Fruit fly (Drosophila melanogaster) whole organism, embryonic: ENCODE measurements around the gene glu.
A peak's percentile ranks its signal among the peaks of the same experiment; 100 is the strongest.

Experiments
- Blimp-1 ChIP-seq: fragments of 200-800 bp; sonication (Bioruptor generic); optimal IDR thresholded peaks from 3 replicates; lab custom pipeline; 2018; ENCODE audit warnings: missing biosample characterization, missing genetic modification characterization, mild to moderate bottlenecking, moderate library complexity, missing genetic modification reagents
- BtbVII ChIP-seq: fragments of 200-800 bp; sonication (Bioruptor generic); optimal IDR thresholded peaks from 3 replicates; lab custom pipeline; 2017; ENCODE audit warnings: missing biosample characterization, mild to moderate bottlenecking, missing genetic modification characterization
- C15 ChIP-seq: fragments of 200-800 bp; sonication (Bioruptor generic); IDR thresholded peaks from 3 replicates; pipeline ENCODE4 v1.3.6; 2022; ENCODE audit warnings: missing biosample characterization, missing genetic modification characterization
- CG10979 ChIP-seq: fragments of 200-800 bp; sonication (Bioruptor generic); optimal IDR thresholded peaks from 2 replicates; lab custom pipeline; 2018; ENCODE audit warnings: missing biosample characterization, mild to moderate bottlenecking, missing genetic modification characterization, moderate library complexity
- CG11456 ChIP-seq: fragments of 200-800 bp; sonication (Bioruptor generic); IDR thresholded peaks from 3 replicates; pipeline ENCODE4 v1.3.6; 2022; ENCODE audit warnings: missing biosample characterization, missing genetic modification characterization
- CG11695 ChIP-seq: fragments of 200-800 bp; sonication (Bioruptor generic); IDR thresholded peaks from 3 replicates; pipeline ENCODE4 v1.3.6; 2022; ENCODE audit warnings: missing biosample characterization, missing genetic modification characterization
- CG12659 ChIP-seq: fragments of 200-800 bp; sonication (Bioruptor generic); optimal IDR thresholded peaks from 3 replicates; lab custom pipeline; 2017; ENCODE audit warnings: mild to moderate bottlenecking, missing biosample characterization, missing genetic modification reagents, missing genetic modification characterization
- CG13296 ChIP-seq: fragments of 200-800 bp; sonication (Bioruptor generic); optimal IDR thresholded peaks from 3 replicates; lab custom pipeline; 2018; ENCODE audit warnings: missing biosample characterization, mild to moderate bottlenecking, missing genetic modification characterization
- CG13775 ChIP-seq: fragments of 200-800 bp; sonication (Bioruptor generic); optimal IDR thresholded peaks from 3 replicates; lab custom pipeline; 2017; ENCODE audit warnings: missing biosample characterization, mild to moderate bottlenecking, missing genetic modification characterization
- CG14441 ChIP-seq: fragments of 200-800 bp; sonication (Bioruptor generic); IDR thresholded peaks from 2 replicates; pipeline ENCODE4 v1.3.6; 2022; ENCODE audit warnings: missing biosample characterization, missing genetic modification characterization
- CG17328 ChIP-seq: fragments of 200-800 bp; sonication (Bioruptor generic); IDR thresholded peaks from 2 replicates; pipeline ENCODE4 v1.3.6; 2022; ENCODE audit warnings: missing biosample characterization, missing genetic modification characterization
- CG18619 ChIP-seq: fragments of 200-800 bp; sonication (Bioruptor generic); optimal IDR thresholded peaks from 3 replicates; lab custom pipeline; 2017; ENCODE audit warnings: missing biosample characterization, mild to moderate bottlenecking, missing genetic modification characterization
- CG18764 ChIP-seq: fragments of 200-800 bp; sonication (Bioruptor generic); optimal IDR thresholded peaks from 3 replicates; lab custom pipeline; 2016; ENCODE audit warnings: missing biosample characterization, missing genetic modification characterization
- CG2199 ChIP-seq: fragments of 200-800 bp; sonication (Bioruptor generic); IDR thresholded peaks from 3 replicates; pipeline ENCODE4 v1.3.6; 2022; ENCODE audit warnings: missing biosample characterization, missing genetic modification characterization
- CG30403 ChIP-seq: fragments of 200-800 bp; sonication (Bioruptor generic); optimal IDR thresholded peaks from 3 replicates; lab custom pipeline; 2016; ENCODE audit warnings: missing biosample characterization, missing genetic modification characterization
- CG33213 ChIP-seq: fragments of 200-800 bp; sonication (Bioruptor generic); optimal IDR thresholded peaks from 3 replicates; lab custom pipeline; 2016; ENCODE audit warnings: missing biosample characterization, missing genetic modification characterization
- CG3847 ChIP-seq: fragments of 200-800 bp; sonication (Bioruptor generic); IDR thresholded peaks from 2 replicates; pipeline ENCODE4 v1.3.6; 2022; ENCODE audit warnings: missing biosample characterization, missing genetic modification characterization
- CG4424 ChIP-seq: fragments of 200-800 bp; sonication (Bioruptor generic); optimal IDR thresholded peaks from 3 replicates; lab custom pipeline; 2016; ENCODE audit warnings: missing biosample characterization, missing genetic modification characterization
- CG4820 ChIP-seq: fragments of 200-800 bp; sonication (Bioruptor generic); optimal IDR thresholded peaks from 3 replicates; lab custom pipeline; 2016; ENCODE audit warnings: missing biosample characterization, missing genetic modification characterization
- CG5245 ChIP-seq: fragments of 200-800 bp; sonication (Bioruptor generic); optimal IDR thresholded peaks from 3 replicates; lab custom pipeline; 2016; ENCODE audit warnings: missing biosample characterization, missing genetic modification characterization
- CG6765 ChIP-seq: fragments of 200-800 bp; sonication (Bioruptor generic); optimal IDR thresholded peaks from 3 replicates; lab custom pipeline; 2017; ENCODE audit warnings: missing biosample characterization, mild to moderate bottlenecking, missing genetic modification characterization
- CG6791 ChIP-seq: fragments of 200-800 bp; sonication (Bioruptor generic); IDR thresholded peaks from 3 replicates; pipeline ENCODE4 v1.3.6; 2022; ENCODE audit warnings: missing biosample characterization, missing genetic modification characterization; ENCODE audit not compliant: partially characterized antibody
- CG8089 ChIP-seq: fragments of 200-800 bp; sonication (Bioruptor generic); optimal IDR thresholded peaks from 3 replicates; lab custom pipeline; 2016; ENCODE audit warnings: missing biosample characterization, missing genetic modification characterization
- CG8281 ChIP-seq: fragments of 200-800 bp; sonication (Bioruptor generic); optimal IDR thresholded peaks from 2 replicates; lab custom pipeline; 2018; ENCODE audit warnings: missing biosample characterization, mild to moderate bottlenecking, missing genetic modification characterization, moderate library complexity
- CG9215 ChIP-seq: fragments of 200-800 bp; sonication (Bioruptor generic); IDR thresholded peaks from 2 replicates; pipeline ENCODE4 v1.3.6; 2022; ENCODE audit warnings: missing biosample characterization, missing genetic modification characterization
- CG9797 ChIP-seq: fragments of 200-800 bp; sonication (Bioruptor generic); optimal IDR thresholded peaks from 3 replicates; lab custom pipeline; 2018; ENCODE audit warnings: missing biosample characterization, mild to moderate bottlenecking, missing genetic modification characterization
- Doc3 ChIP-seq: fragments of 200-800 bp; sonication (Bioruptor generic); IDR thresholded peaks from 3 replicates; pipeline ENCODE4 v1.3.6; 2022; ENCODE audit warnings: missing biosample characterization, missing genetic modification characterization; ENCODE audit not compliant: partially characterized antibody
- Fer1 ChIP-seq: fragments of 200-800 bp; sonication (Bioruptor generic); optimal IDR thresholded peaks from 2 replicates; lab custom pipeline; 2017; ENCODE audit warnings: missing biosample characterization, mild to moderate bottlenecking, missing genetic modification characterization
- Hey ChIP-seq: fragments of 200-800 bp; sonication (Bioruptor generic); optimal IDR thresholded peaks from 3 replicates; lab custom pipeline; 2018; ENCODE audit warnings: missing biosample characterization, mild to moderate bottlenecking, missing genetic modification characterization
- MBD-R2 ChIP-seq: fragments of 200-800 bp; sonication (Bioruptor generic); IDR thresholded peaks from 2 replicates; pipeline ENCODE4 v1.3.6; 2022; ENCODE audit warnings: missing biosample characterization, missing genetic modification characterization
- Oli ChIP-seq: fragments of 200-800 bp; sonication (Bioruptor generic); optimal IDR thresholded peaks from 2 replicates; lab custom pipeline; 2018; ENCODE audit warnings: missing biosample characterization, mild to moderate bottlenecking, missing genetic modification characterization, moderate library complexity
- Rx ChIP-seq: fragments of 200-800 bp; sonication (Bioruptor generic); IDR thresholded peaks from 2 replicates; pipeline ENCODE4 v1.3.6; 2022; ENCODE audit warnings: missing biosample characterization, missing genetic modification characterization
- Sry-β ChIP-seq: fragments of 200-800 bp; sonication (Bioruptor generic); optimal IDR thresholded peaks from 2 replicates; lab custom pipeline; 2018; ENCODE audit warnings: missing biosample characterization, mild to moderate bottlenecking, missing genetic modification characterization, moderate library complexity
- TFAM ChIP-seq: fragments of 200-800 bp; sonication (Bioruptor generic); optimal IDR thresholded peaks from 2 replicates; lab custom pipeline; 2017; ENCODE audit warnings: missing biosample characterization, missing genetic modification characterization, inconsistent platforms
- ash1 ChIP-seq: fragments of 200-800 bp; sonication (Bioruptor generic); optimal IDR thresholded peaks from 2 replicates; lab custom pipeline; 2018; ENCODE audit warnings: missing biosample characterization, mild to moderate bottlenecking, missing genetic modification characterization
- bsh ChIP-seq, 2 experiments: fragments of 200-800 bp; sonication (Bioruptor generic); optimal IDR thresholded peaks; 2 replicates each; lab custom pipeline; 2017 to 2018; ENCODE audit warnings: mild to moderate bottlenecking in 2 of 2, missing biosample characterization in 2 of 2, missing genetic modification characterization in 2 of 2, moderate library complexity in 1 of 2
- dati ChIP-seq: fragments of 200-800 bp; sonication (Bioruptor generic); IDR thresholded peaks from 2 replicates; pipeline ENCODE4 v1.3.6; 2022; ENCODE audit warnings: missing biosample characterization, missing genetic modification characterization
- gce ChIP-seq: fragments of 200-800 bp; sonication (Bioruptor generic); IDR thresholded peaks from 3 replicates; pipeline ENCODE4 v1.3.6; 2022; ENCODE audit warnings: missing biosample characterization, missing genetic modification characterization
- gfzf ChIP-seq: fragments of 200-800 bp; sonication (Bioruptor generic); optimal IDR thresholded peaks from 2 replicates; lab custom pipeline; 2016; ENCODE audit warnings: missing biosample characterization, mild to moderate bottlenecking, missing genetic modification characterization, moderate library complexity
- gsb-n ChIP-seq: fragments of 200-800 bp; sonication (Bioruptor generic); optimal IDR thresholded peaks from 3 replicates; lab custom pipeline; 2018; ENCODE audit warnings: missing biosample characterization, mild to moderate bottlenecking, missing genetic modification characterization
- jing ChIP-seq: fragments of 200-800 bp; sonication (Bioruptor generic); optimal IDR thresholded peaks from 2 replicates; lab custom pipeline; 2018; ENCODE audit warnings: missing biosample characterization, mild to moderate bottlenecking, missing genetic modification characterization
- psq ChIP-seq: fragments of 200-800 bp; sonication (Bioruptor generic); optimal IDR thresholded peaks from 2 replicates; lab custom pipeline; 2017; ENCODE audit warnings: missing biosample characterization, missing genetic modification characterization
- pzg ChIP-seq: fragments of 200-800 bp; sonication (Bioruptor generic); optimal IDR thresholded peaks from 3 replicates; lab custom pipeline; 2018; ENCODE audit warnings: missing biosample characterization, mild to moderate bottlenecking, missing genetic modification characterization, moderate library complexity
- shn ChIP-seq: fragments of 200-800 bp; sonication (Bioruptor generic); optimal IDR thresholded peaks from 3 replicates; lab custom pipeline; 2016; ENCODE audit warnings: missing biosample characterization, missing genetic modification characterization
- slbo ChIP-seq: fragments of 200-800 bp; sonication (Bioruptor generic); IDR thresholded peaks from 2 replicates; pipeline ENCODE4 v1.3.6; 2022; ENCODE audit warnings: missing biosample characterization, missing genetic modification characterization
- stc ChIP-seq: fragments of 200-800 bp; sonication (Bioruptor generic); IDR thresholded peaks from 2 replicates; pipeline ENCODE4 v1.3.6; 2022; ENCODE audit warnings: missing biosample characterization, missing genetic modification characterization
- tup ChIP-seq: fragments of 200-800 bp; sonication (Bioruptor generic); optimal IDR thresholded peaks from 2 replicates; lab custom pipeline; 2016; ENCODE audit warnings: missing biosample characterization, mild to moderate bottlenecking, missing genetic modification characterization, moderate library complexity
- usp ChIP-seq: fragments of >200 bp; optimal IDR thresholded peaks from 2 replicates; lab custom pipeline; 2017; ENCODE audit warnings: missing biosample characterization, missing genetic modification characterization
- vvl ChIP-seq: fragments of 200-800 bp; sonication (Bioruptor generic); IDR thresholded peaks from 2 replicates; pipeline ENCODE4 v1.3.6; 2022; ENCODE audit warnings: missing biosample characterization, missing genetic modification characterization
- wdn ChIP-seq: fragments of 200-800 bp; sonication (Bioruptor generic); IDR thresholded peaks from 2 replicates; pipeline ENCODE4 v1.3.6; 2022; ENCODE audit warnings: missing biosample characterization, missing genetic modification characterization

glu gene

DNA sequence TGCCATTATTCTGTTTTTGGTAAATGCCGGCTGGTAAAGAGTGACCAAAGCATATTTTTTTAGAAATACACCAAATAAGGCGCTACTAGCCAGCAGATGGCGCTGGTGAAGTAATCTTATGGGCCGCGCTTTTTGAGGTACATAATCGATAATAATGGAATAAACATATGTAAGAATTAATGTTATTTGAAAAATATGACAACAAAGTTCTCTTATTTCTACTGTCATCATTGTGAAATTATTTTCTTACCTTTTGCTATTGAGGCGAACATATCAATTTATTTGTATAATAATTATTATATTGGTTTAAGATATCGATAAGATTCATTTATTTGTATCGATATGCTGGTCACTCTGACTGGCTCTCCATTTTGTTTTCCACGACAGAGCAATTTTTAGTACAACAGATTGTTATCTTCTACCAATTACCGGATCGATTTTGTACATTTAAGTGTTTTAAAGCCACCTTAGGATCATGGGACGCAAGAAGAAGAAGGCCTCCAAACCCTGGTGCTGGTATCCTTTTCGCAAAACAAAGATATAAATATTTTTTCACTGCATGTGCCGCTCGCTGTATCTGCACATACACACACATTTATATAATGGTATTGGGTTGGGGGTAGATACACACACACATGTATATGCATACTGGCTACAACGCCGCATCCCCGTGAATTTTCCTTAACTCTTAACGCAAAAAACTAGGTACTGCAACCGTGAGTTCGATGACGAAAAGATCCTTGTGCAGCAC is 5.0 kb upstream of the glu start, which contains the start of the genes LSm7 and BuGZ (continued):
- peak; percentile 3 for TF ChIP-seq psq
- peak; percentile 38 for TF ChIP-seq CG30403
- 0 out of 2 replicates have a peak, but pooled peaks have one; percentile 14 for TF ChIP-seq CG14441 (GFP tag; lab: Robert Waterston, UW)
- TF ChIP-seq CG3847: peak; percentile 62
- no peak for TF ChIP-seq CG9215
- peak; percentile 21 for TF ChIP-seq Fer1 (GFP tag; lab: Kevin White, UChicago)
- no peak for TF ChIP-seq Blimp-1 (GFP tag; lab: Kevin White, UChicago)
- no peak for TF ChIP-seq dati (GFP tag; lab: Robert Waterston, UW)
- TF ChIP-seq CG10979 (tag; lab: Kevin White, UChicago): peak; percentile 55
- peak; percentile 8 for TF ChIP-seq BtbVII (GFP tag; lab: Kevin White, UChicago)
- peak; percentile 85 for TF ChIP-seq CG12659
- peak; percentile 74 for TF ChIP-seq MBD-R2 (GFP tag; lab: Robert Waterston, UW)
- TF ChIP-seq CG18764 (GFP tag; lab: Kevin White, UChicago): peak; percentile 9
- no peak for TF ChIP-seq ash1 (GFP tag; lab: Kevin White, UChicago)
- no peak for TF ChIP-seq shn (GFP tag; lab: Kevin White, UChicago)
- no peak for TF ChIP-seq usp (GFP tag; lab: Kevin White, UChicago)
- TF ChIP-seq CG6765 (GFP tag; lab: Kevin White, UChicago): peak; percentile 19
- peak; percentile 24; the same call in 1 of the 2 replicates for TF ChIP-seq slbo
- no peak for TF ChIP-seq CG8281 (tag; lab: Kevin White, UChicago)
- no peak for TF ChIP-seq gsb-n (tag; lab: Kevin White, UChicago)
- peak; percentile 83 for TF ChIP-seq gfzf (GFP tag; lab: Kevin White, UChicago)
- no peak for TF ChIP-seq CG8089
- peak; percentile 23 for TF ChIP-seq CG4820 (GFP tag; lab: Kevin White, UChicago)
- TF ChIP-seq vvl (GFP tag; lab: Robert Waterston, UW): peak; percentile 44; the same call in 1 of the 2 replicates
- TF ChIP-seq stc (GFP tag; lab: Robert Waterston, UW): no peak
- peak; percentile 35 for TF ChIP-seq CG13296
- TF ChIP-seq wdn (GFP tag; lab: Robert Waterston, UW): no peak
- peak; percentile 82 for TF ChIP-seq CG9797 (GFP tag; lab: Kevin White, UChicago)
- TF ChIP-seq Oli (tag; lab: Kevin White, UChicago): no peak
- TF ChIP-seq CG18619: peak; percentile 24
- peak; percentile 65 for TF ChIP-seq CG13775
- peak; percentile 49; the same call in 2 of the 3 replicates for TF ChIP-seq Doc3 (GFP tag; lab: Robert Waterston, UW)
- TF ChIP-seq Rx (GFP tag; lab: Robert Waterston, UW): peak; percentile 20; the same call in 1 of the 2 replicates
- no peak for TF ChIP-seq jing (GFP tag; lab: Kevin White, UChicago)
- TF ChIP-seq CG17328 (GFP tag; lab: Robert Waterston, UW): no peak
- no peak for TF ChIP-seq bsh (GFP tag; optimal IDR thresholded peaks at IDR 0.05; lab: Kevin White, UChicago)
- TF ChIP-seq CG33213 (GFP tag; lab: Kevin White, UChicago): peak; percentile 58
- peak; percentile 17 for TF ChIP-seq CG5245 (GFP tag; lab: Kevin White, UChicago)
- TF ChIP-seq Sry-β (GFP tag; lab: Kevin White, UChicago): no peak
- peak; percentile 65 for TF ChIP-seq pzg (GFP tag; lab: Kevin White, UChicago)
- no peak for TF ChIP-seq TFAM (GFP tag; lab: Kevin White, UChicago)
- no peak for TF ChIP-seq C15 (GFP tag; lab: Robert Waterston, UW)
- TF ChIP-seq CG2199 (GFP tag; lab: Robert Waterston, UW): no peak
- TF ChIP-seq CG11695: no peak
- TF ChIP-seq gce (GFP tag; lab: Robert Waterston, UW): no peak
- TF ChIP-seq CG6791 (GFP tag; lab: Robert Waterston, UW): no peak
- TF ChIP-seq Hey (tag; lab: Kevin White, UChicago): no peak
- no peak for TF ChIP-seq CG11456 (GFP tag; lab: Robert Waterston, UW)
- TF ChIP-seq CG4424 (GFP tag; lab: Kevin White, UChicago): peak; percentile 54
- TF ChIP-seq tup (GFP tag; lab: Kevin White, UChicago): no peak
